Fruit fly (Drosophila melanogaster): Measurements from ENCODE around the gene Sirt7.
A peak's percentile ranks its signal among the peaks of the same experiment; 100 is the strongest.

Gene Sirt7

DNA sequence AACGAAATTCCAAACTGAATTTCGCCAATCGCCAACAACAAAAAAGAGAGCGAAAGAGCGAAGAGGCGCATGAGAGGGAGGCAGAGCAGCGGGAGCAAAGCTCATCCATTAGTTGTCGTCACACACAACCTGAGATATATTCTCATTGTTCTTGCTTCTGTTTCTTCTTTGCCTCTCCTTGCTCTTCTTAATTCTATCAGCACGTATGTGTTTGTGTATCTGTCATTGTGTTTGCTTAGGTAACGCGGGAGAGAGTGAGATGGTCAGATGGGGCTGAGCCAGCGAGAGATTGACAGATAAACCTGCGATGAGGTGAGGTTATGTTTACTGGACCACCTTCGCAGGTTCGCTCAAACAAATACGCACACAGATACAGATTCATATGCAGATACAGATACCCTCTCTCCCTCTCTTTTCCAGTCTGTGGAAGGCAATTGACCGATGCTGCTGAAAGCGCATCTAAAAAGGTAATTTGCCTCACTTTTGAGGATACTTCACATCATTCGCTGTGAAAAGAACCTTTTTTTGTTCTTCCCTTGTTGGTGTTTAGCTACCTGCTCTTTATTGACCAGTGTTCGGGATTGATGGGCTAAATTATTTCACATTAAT lies 18.4 kb downstream of the Sirt7 start (continued):
- no peak for TF ChIP-seq lov (optimal IDR thresholded peaks at IDR 0.05)
- TF ChIP-seq lov (GFP tag; IDR thresholded peaks at IDR 0.05): 0 out of 3 replicates have a peak, but pooled peaks have one; percentile 55
- no peak for TF ChIP-seq CG1792 (GFP tag; optimal IDR thresholded peaks at IDR 0.05)
- TF ChIP-seq ken (GFP tag; IDR thresholded peaks at IDR 0.05): no peak
- no peak for TF ChIP-seq CG34422 (GFP tag; IDR thresholded peaks at IDR 0.05)
- TF ChIP-seq CG15601 (tag; optimal IDR thresholded peaks at IDR 0.05): peak; percentile 5
- TF ChIP-seq Doc2 (GFP tag; IDR thresholded peaks at IDR 0.05): no peak
- no peak for TF ChIP-seq lilli (GFP tag; optimal IDR thresholded peaks at IDR 0.05)
- TF ChIP-seq NC2α (GFP tag; optimal IDR thresholded peaks at IDR 0.05): no peak
- TF ChIP-seq CG11247 (GFP tag; IDR thresholded peaks at IDR 0.05): no peak
- TF ChIP-seq nom (GFP tag; optimal IDR thresholded peaks at IDR 0.05): peak; percentile 70
- no peak for TF ChIP-seq HLH4C (GFP tag; IDR thresholded peaks at IDR 0.05; ENCODE audit: partially characterized antibody)
- no peak for TF ChIP-seq CG13287 (GFP tag; IDR thresholded peaks at IDR 0.05; ENCODE audit: partially characterized antibody)
- peak; percentile 77 for TF ChIP-seq sug (tag; optimal IDR thresholded peaks at IDR 0.05)
- TF ChIP-seq CG16863 (GFP tag; optimal IDR thresholded peaks at IDR 0.05): no peak
- TF ChIP-seq CG14667 (GFP tag; IDR thresholded peaks at IDR 0.05): no peak
- TF ChIP-seq tap (tag; optimal IDR thresholded peaks at IDR 0.05): no peak
- no peak for TF ChIP-seq GATAe (GFP tag; conservative IDR thresholded peaks at IDR 0.05)
- TF ChIP-seq Lpt (GFP tag; optimal IDR thresholded peaks at IDR 0.05): no peak
- no peak for TF ChIP-seq Asciz (GFP tag; optimal IDR thresholded peaks at IDR 0.05)
- no peak for TF ChIP-seq NC2β (GFP tag; optimal IDR thresholded peaks at IDR 0.05)
- TF ChIP-seq sr (GFP tag; IDR thresholded peaks at IDR 0.05): no peak
- peak; percentile 49 for TF ChIP-seq CG13894 (tag; optimal IDR thresholded peaks at IDR 0.05)
- TF ChIP-seq peb (GFP tag; IDR thresholded peaks at IDR 0.05): no peak
- no peak for TF ChIP-seq sisA (GFP tag; IDR thresholded peaks at IDR 0.05)
- no peak for TF ChIP-seq Mad (GFP tag; optimal IDR thresholded peaks at IDR 0.05)
- TF ChIP-seq CG18262 (tag; optimal IDR thresholded peaks at IDR 0.05): no peak
- no peak for TF ChIP-seq CG13624 (GFP tag; optimal IDR thresholded peaks at IDR 0.05)
- TF ChIP-seq pfk (GFP tag; optimal IDR thresholded peaks at IDR 0.05): no peak
- TF ChIP-seq cato (GFP tag; optimal IDR thresholded peaks at IDR 0.05; ENCODE audit: borderline replicate concordance): no peak
- no peak for TF ChIP-seq pzg (GFP tag; optimal IDR thresholded peaks at IDR 0.05)
- TF ChIP-seq CG3838 (GFP tag; optimal IDR thresholded peaks at IDR 0.05): no peak
- peak in 1 of 2 experiments; percentile 76 for TF ChIP-seq Pdp1 (GFP tag; optimal IDR thresholded peaks at IDR 0.05)
- peak; percentile 51 to 84 for TF ChIP-seq Trl (optimal IDR thresholded peaks at IDR 0.05)
- TF ChIP-seq Trl (GFP tag; optimal IDR thresholded peaks at IDR 0.05): no peak
- TF ChIP-seq org-1 (GFP tag; optimal IDR thresholded peaks at IDR 0.05): no peak
- no peak for TF ChIP-seq Dref (GFP tag; IDR thresholded peaks at IDR 0.05)

DNA sequence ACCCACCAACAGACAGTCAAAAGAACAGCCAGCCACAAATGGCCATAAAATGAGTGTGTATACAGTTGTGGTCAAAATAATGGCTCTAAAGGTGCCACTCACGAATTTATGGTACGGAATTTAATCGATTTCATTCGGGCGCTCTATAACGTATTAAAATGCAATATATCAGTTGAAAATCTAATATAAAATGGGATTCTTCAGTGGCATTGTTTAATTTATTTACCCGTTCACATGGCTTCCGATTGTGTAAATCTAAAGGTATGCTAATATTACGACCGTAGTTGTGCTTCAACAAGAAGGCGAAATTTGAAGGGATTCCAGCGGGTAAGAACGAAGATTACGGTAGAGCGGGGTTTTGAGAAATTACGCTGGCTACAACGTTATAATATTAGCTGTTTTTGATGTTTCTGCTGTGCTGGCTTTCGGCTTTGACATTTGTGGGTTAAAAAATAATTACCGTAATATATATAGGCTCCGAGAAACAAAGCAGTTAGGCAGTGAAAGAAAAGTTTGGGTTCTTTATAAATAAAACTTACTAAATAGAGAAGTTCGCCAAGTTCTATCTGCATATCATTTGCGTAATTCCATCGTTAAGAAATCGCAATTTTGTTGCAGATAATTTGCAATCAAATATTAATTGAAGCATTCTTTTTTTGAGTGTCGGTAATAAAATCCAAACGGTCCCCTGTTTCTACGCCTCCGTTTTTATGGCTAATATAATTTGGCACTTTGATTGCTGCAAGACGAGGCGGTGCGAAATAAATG lies 20.1 kb downstream of the Sirt7 start:
- TF ChIP-seq Gug (GFP tag; IDR thresholded peaks at IDR 0.05): 0 out of 4 replicates have a peak, but pooled peaks have one; percentile 10
- peak; percentile 24 for TF ChIP-seq CG3281 (GFP tag; optimal IDR thresholded peaks at IDR 0.05)
- TF ChIP-seq Nf-YA (GFP tag; IDR thresholded peaks at IDR 0.05): no peak
- no peak for TF ChIP-seq CG17612 (GFP tag; IDR thresholded peaks at IDR 0.05)
- no peak for TF ChIP-seq BEAF-32 (GFP tag; optimal IDR thresholded peaks at IDR 0.05)
- no peak for TF ChIP-seq Ravus (GFP tag; IDR thresholded peaks at IDR 0.05)
- TF ChIP-seq BtbVII (GFP tag; optimal IDR thresholded peaks at IDR 0.05): no peak
- TF ChIP-seq Sox100B (GFP tag; optimal IDR thresholded peaks at IDR 0.05): no peak
- TF ChIP-seq HmgD (GFP tag; optimal IDR thresholded peaks at IDR 0.05): no peak
- TF ChIP-seq gro (GFP tag; optimal IDR thresholded peaks at IDR 0.05): no peak
- no peak for TF ChIP-seq CG10979 (tag; optimal IDR thresholded peaks at IDR 0.05)
- no peak for TF ChIP-seq sug (tag; optimal IDR thresholded peaks at IDR 0.05)
- TF ChIP-seq ab (GFP tag; optimal IDR thresholded peaks at IDR 0.05): no peak
- TF ChIP-seq phol (tag; optimal IDR thresholded peaks at IDR 0.05): no peak
- TF ChIP-seq CG15073 (GFP tag; optimal IDR thresholded peaks at IDR 0.05): no peak
- TF ChIP-seq CG31365 (tag; optimal IDR thresholded peaks at IDR 0.05): no peak

Data from whole organism, embryonic.